Fruit fly (Drosophila melanogaster) whole organism, adult: ENCODE measurements around the gene Atg18b.

Experiments
- CG11617 ChIP-seq: fragments of 200-800 bp; sonication (Bioruptor generic); optimal IDR thresholded peaks from 2 replicates; lab custom pipeline; 2017; ENCODE audit warnings: mild to moderate bottlenecking, missing biosample characterization, missing genetic modification reagents, missing genetic modification characterization
- CG12768 ChIP-seq: fragments of 200-800 bp; sonication (Bioruptor generic); optimal IDR thresholded peaks from 2 replicates; lab custom pipeline; 2017; ENCODE audit warnings: missing biosample characterization, missing genetic modification characterization, mild to moderate bottlenecking, moderate library complexity, missing genetic modification reagents
- CG14711 ChIP-seq: fragments of 200-800 bp; sonication (Bioruptor generic); optimal IDR thresholded peaks from 2 replicates; lab custom pipeline; 2018; ENCODE audit warnings: missing biosample characterization, mild to moderate bottlenecking, missing genetic modification characterization, moderate library complexity
- CG5204 ChIP-seq: fragments of 200-800 bp; sonication (Bioruptor generic); optimal IDR thresholded peaks from 2 replicates; lab custom pipeline; 2016; ENCODE audit warnings: missing biosample characterization, missing genetic modification characterization
- CG7045 ChIP-seq: fragments of 200-800 bp; sonication (Bioruptor generic); optimal IDR thresholded peaks from 2 replicates; lab custom pipeline; 2017; ENCODE audit warnings: missing biosample characterization, mild to moderate bottlenecking, missing genetic modification characterization
- Clk ChIP-seq: fragments of 200-800 bp; sonication (Bioruptor generic); optimal IDR thresholded peaks from 2 replicates; lab custom pipeline; 2017; ENCODE audit warnings: missing biosample characterization, missing genetic modification characterization
- Hr96 ChIP-seq: fragments of 200-800 bp; sonication (Bioruptor generic); optimal IDR thresholded peaks from 2 replicates; lab custom pipeline; 2016; ENCODE audit warnings: missing biosample characterization, missing genetic modification characterization
- bab1 ChIP-seq: fragments of 200-800 bp; sonication (Bioruptor generic); optimal IDR thresholded peaks from 3 replicates; lab custom pipeline; 2019; ENCODE audit warnings: missing biosample characterization, mild to moderate bottlenecking, missing genetic modification characterization, moderate library complexity
- cic ChIP-seq: fragments of 200-800 bp; sonication (Bioruptor generic); optimal IDR thresholded peaks from 2 replicates; lab custom pipeline; 2017; ENCODE audit warnings: missing biosample characterization, mild to moderate bottlenecking, missing genetic modification characterization, moderate library complexity
- cnc ChIP-seq, 2 experiments: fragments of >200 bp; optimal IDR thresholded peaks; 2 replicates each; lab custom pipeline; 2017
- kay ChIP-seq: fragments of 200-800 bp; sonication (Bioruptor generic); peaks from one replicate; lab custom pipeline; 2016; ENCODE audit warnings: missing biosample characterization, missing genetic modification characterization, borderline replicate concordance
- ovo ChIP-seq: fragments of 200-800 bp; sonication (Bioruptor generic); optimal IDR thresholded peaks from 2 replicates; lab custom pipeline; 2016; ENCODE audit warnings: missing biosample characterization, missing genetic modification characterization
- pad ChIP-seq: fragments of 200-800 bp; sonication (Bioruptor generic); optimal IDR thresholded peaks from 3 replicates; lab custom pipeline; 2017; ENCODE audit warnings: missing biosample characterization, missing genetic modification characterization, mild to moderate bottlenecking, moderate library complexity, missing genetic modification reagents
- toe ChIP-seq: fragments of 200-800 bp; sonication (Bioruptor generic); optimal IDR thresholded peaks from 2 replicates; lab custom pipeline; 2016; ENCODE audit warnings: missing biosample characterization, missing genetic modification characterization

DNA sequence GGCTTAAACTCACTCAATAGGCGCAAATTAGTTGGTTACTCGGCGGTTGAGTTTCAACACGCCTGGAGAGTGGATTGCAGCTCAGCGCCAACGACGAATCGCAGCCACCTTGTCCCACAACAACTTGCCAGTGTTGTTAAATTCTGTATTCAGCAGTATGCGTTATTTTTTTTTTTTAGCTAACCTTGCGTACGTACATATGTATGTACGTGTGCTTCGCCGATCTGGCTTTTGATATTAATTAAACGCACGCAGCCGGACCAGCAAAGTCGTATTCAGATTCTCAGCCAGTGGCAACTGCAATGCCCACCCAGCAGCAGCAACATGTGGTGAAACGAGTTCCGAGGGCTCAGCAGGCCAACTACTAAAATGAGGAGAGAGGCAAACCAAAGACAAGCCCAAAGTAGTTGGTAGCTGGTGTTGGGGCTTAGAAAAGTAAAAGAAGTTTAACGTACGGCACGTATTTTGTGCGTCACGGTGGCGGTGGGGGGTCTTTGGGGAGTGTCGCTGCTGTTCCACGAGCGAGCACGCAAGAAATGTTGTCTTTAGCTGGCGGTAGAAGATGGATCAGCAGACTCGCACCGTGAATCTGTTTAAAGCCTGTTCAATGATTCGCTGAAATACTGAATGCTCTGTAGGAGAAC is 24.8 kb upstream of the Atg18b start:
- TF ChIP-seq CG12768 (GFP tag; lab: Kevin White, UChicago) (no peak), pad (GFP tag; lab: Kevin White, UChicago) (no peak), toe (GFP tag; lab: Kevin White, UChicago) (no peak), CG11617 (GFP tag; lab: Kevin White, UChicago) (no peak), bab1 (GFP tag; lab: Kevin White, UChicago) (no peak), Hr96 (no peak), cnc (optimal IDR thresholded peaks at IDR 0.05; lab: Kevin White, UChicago) (no peak), Clk (GFP tag; lab: Kevin White, UChicago) (no peak), cic (no peak), CG14711 (tag; lab: Kevin White, UChicago) (no peak), CG7045 (GFP tag; lab: Kevin White, UChicago) (no peak), CG5204 (no peak), kay (GFP tag; lab: Kevin White, UChicago) (no peak), ovo (GFP tag; lab: Kevin White, UChicago) (no peak)
